Fruit fly (Drosophila melanogaster) whole organism, pupa: ENCODE measurements around the gene mael.
A peak's percentile ranks its signal among the peaks of the same experiment; 100 is the strongest.
"Not testable (repeated sequence)": the region's sequence is repeated elsewhere in the genome, so short reads cannot be mapped to it uniquely, and the experiment has no call there.

Experiments used
- CG10348 ChIP-seq: fragments of 200-800 bp; sonication (Bioruptor generic); IDR thresholded peaks from 2 replicates; pipeline ENCODE4 v1.3.6; 2022; ENCODE audit warnings: missing biosample characterization, missing genetic modification characterization
- CG12605 ChIP-seq: fragments of 200-800 bp; sonication (Bioruptor generic); IDR thresholded peaks from 2 replicates; pipeline ENCODE4 v1.3.6; 2022; ENCODE audit warnings: missing biosample characterization, missing genetic modification characterization
- CG13204 ChIP-seq: fragments of 200-800 bp; sonication (Bioruptor generic); optimal IDR thresholded peaks from 2 replicates; lab custom pipeline; 2018; ENCODE audit warnings: missing biosample characterization, mild to moderate bottlenecking, missing genetic modification characterization, moderate library complexity
- CG14655 ChIP-seq: fragments of 200-800 bp; sonication (Bioruptor generic); optimal IDR thresholded peaks from 3 replicates; lab custom pipeline; 2017; ENCODE audit warnings: mild to moderate bottlenecking, missing biosample characterization, missing genetic modification reagents, missing genetic modification characterization
- CG15710 ChIP-seq: fragments of 200-800 bp; sonication (Bioruptor generic); optimal IDR thresholded peaks from 2 replicates; lab custom pipeline; 2018; ENCODE audit warnings: missing biosample characterization, mild to moderate bottlenecking, missing genetic modification characterization, moderate library complexity
- CG17806 ChIP-seq: fragments of 200-800 bp; sonication (Bioruptor generic); optimal IDR thresholded peaks from 2 replicates; lab custom pipeline; 2018; ENCODE audit warnings: missing biosample characterization, mild to moderate bottlenecking, missing genetic modification characterization, moderate library complexity
- CG32121 ChIP-seq: fragments of 200-800 bp; sonication (Bioruptor generic); IDR thresholded peaks from 2 replicates; pipeline ENCODE4 v1.3.6; 2022; ENCODE audit warnings: missing biosample characterization, missing genetic modification characterization
- CG34367 ChIP-seq: fragments of 200-800 bp; sonication (Bioruptor generic); optimal IDR thresholded peaks from 2 replicates; lab custom pipeline; 2018; ENCODE audit warnings: missing biosample characterization, mild to moderate bottlenecking, missing genetic modification characterization
- CG4496 ChIP-seq: fragments of 200-800 bp; sonication (Bioruptor generic); IDR thresholded peaks from 3 replicates; pipeline ENCODE4 v1.3.6; 2022; ENCODE audit warnings: missing biosample characterization, missing genetic modification characterization
- CG8159 ChIP-seq: fragments of 200-800 bp; sonication (Bioruptor generic); optimal IDR thresholded peaks from 3 replicates; lab custom pipeline; 2018; ENCODE audit warnings: missing biosample characterization, mild to moderate bottlenecking, missing genetic modification characterization, moderate library complexity
- CG8301 ChIP-seq: fragments of 200-800 bp; sonication (Bioruptor generic); optimal IDR thresholded peaks from 2 replicates; lab custom pipeline; 2018; ENCODE audit warnings: missing biosample characterization, mild to moderate bottlenecking, missing genetic modification characterization
- CG9948 ChIP-seq: fragments of 200-800 bp; sonication (Bioruptor generic); optimal IDR thresholded peaks from 2 replicates; lab custom pipeline; 2018; ENCODE audit warnings: missing biosample characterization, mild to moderate bottlenecking, missing genetic modification characterization, moderate library complexity
- D1 ChIP-seq: fragments of 200-800 bp; sonication (Bioruptor generic); optimal IDR thresholded peaks from 2 replicates; lab custom pipeline; 2018; ENCODE audit warnings: missing biosample characterization, mild to moderate bottlenecking, missing genetic modification characterization, moderate library complexity
- EcR ChIP-seq: fragments of 200-800 bp; sonication (Bioruptor generic); optimal IDR thresholded peaks from 3 replicates; lab custom pipeline; 2019; ENCODE audit warnings: missing biosample characterization, missing genetic modification characterization, mild to moderate bottlenecking, moderate library complexity, missing genetic modification reagents
- Ets98B ChIP-seq: fragments of 200-800 bp; sonication (Bioruptor generic); IDR thresholded peaks from 2 replicates; pipeline ENCODE4 v1.3.6; 2022; ENCODE audit warnings: missing biosample characterization, missing genetic modification characterization
- Pif1A ChIP-seq: fragments of 200-800 bp; sonication (Bioruptor generic); optimal IDR thresholded peaks from 3 replicates; lab custom pipeline; 2016; ENCODE audit warnings: missing biosample characterization, missing genetic modification characterization
- Pif1B ChIP-seq: fragments of 200-800 bp; sonication (Bioruptor generic); optimal IDR thresholded peaks from 3 replicates; lab custom pipeline; 2016; ENCODE audit warnings: missing biosample characterization, missing genetic modification characterization
- Snoo ChIP-seq: fragments of 200-800 bp; sonication (Bioruptor generic); optimal IDR thresholded peaks from 3 replicates; lab custom pipeline; 2017; ENCODE audit warnings: missing biosample characterization, mild to moderate bottlenecking, missing genetic modification characterization, inconsistent platforms
- fd96Ca ChIP-seq: fragments of 200-800 bp; sonication (Bioruptor generic); IDR thresholded peaks from 3 replicates; pipeline ENCODE4 v1.3.6; 2022; ENCODE audit warnings: missing biosample characterization, missing genetic modification characterization
- gl ChIP-seq: fragments of 200-800 bp; sonication (Bioruptor generic); optimal IDR thresholded peaks from 2 replicates; lab custom pipeline; 2018; ENCODE audit warnings: missing biosample characterization, mild to moderate bottlenecking, missing genetic modification characterization
- rn ChIP-seq: fragments of 200-800 bp; sonication (Bioruptor generic); IDR thresholded peaks from 2 replicates; pipeline ENCODE4 v1.3.6; 2022; ENCODE audit warnings: missing biosample characterization, missing genetic modification characterization

The mael gene

dm6 chr3L:22695653-22696052 is 25.4 kb upstream of the mael start, which contains the start of gene CG14452:
TSS of gene CG14452 (plus strand) at chr3L:22695953.
- TF ChIP-seq CG8159 (no peak), Snoo (tag; lab: Kevin White, UChicago) (no peak), CG14655 (GFP tag; lab: Kevin White, UChicago) (no peak), Ets98B (no peak), Pif1B (GFP tag; lab: Kevin White, UChicago) (no peak), gl (no peak), CG13204 (GFP tag; lab: Kevin White, UChicago) (no peak), CG9948 (tag; lab: Kevin White, UChicago) (no peak), CG10348 (GFP tag; lab: Robert Waterston, UW) (no peak)

dm6 chr3L:22696930-22697329 is 24.1 kb upstream of the mael start, which contains the start of gene CG32453:
TSS of gene CG32453 (plus strand) at chr3L:22697230.
- TF ChIP-seq Pif1A (GFP tag; lab: Kevin White, UChicago); rn (GFP tag; lab: Robert Waterston, UW); CG8301 (tag; lab: Kevin White, UChicago): not testable (repeated sequence)
- TF ChIP-seq, all 21 proteins: peak for 0; not testable (repeated sequence) for 21

DNA sequence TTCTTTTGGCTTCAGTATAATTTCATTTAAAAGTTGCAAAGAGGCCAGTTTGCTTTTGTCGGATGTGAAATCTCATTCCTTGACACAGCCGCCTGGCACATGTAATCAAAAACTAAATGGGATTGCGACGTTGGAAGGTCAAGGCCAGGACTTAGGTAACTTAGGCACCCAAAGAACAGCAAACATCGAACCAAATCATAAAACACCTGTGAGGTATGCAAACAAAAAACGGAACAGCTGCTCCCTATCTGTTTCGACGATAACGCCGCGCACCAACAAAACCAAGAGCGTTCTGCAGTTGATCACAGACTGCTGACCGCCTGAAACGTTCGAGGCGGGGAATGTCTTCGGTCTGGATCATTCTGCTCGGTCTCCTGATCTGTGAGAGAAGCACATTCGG is 21.9 kb upstream of the mael start, which contains the start of gene CG45116:
TSS of gene CG45116 (plus strand) at position 301 of the 400 bp plus-strand sequence.
- no peak for TF ChIP-seq CG12605 (GFP tag; lab: Robert Waterston, UW)
- TF ChIP-seq CG8301 (tag; lab: Kevin White, UChicago): no peak
- no peak for TF ChIP-seq Snoo (tag; lab: Kevin White, UChicago)
- no peak for TF ChIP-seq Pif1B (GFP tag; lab: Kevin White, UChicago)
- no peak for TF ChIP-seq gl
- no peak for TF ChIP-seq Ets98B
- no peak for TF ChIP-seq CG14655 (GFP tag; lab: Kevin White, UChicago)
- no peak for TF ChIP-seq fd96Ca (GFP tag; lab: Robert Waterston, UW)

- TF ChIP-seq Pif1B (GFP tag; lab: Kevin White, UChicago) (no peak), CG4496 (no peak)
Measured at dm6 chr3L:22711855-22712254, 9.1 kb upstream of the mael start, which contains the start of gene CG11370. TSS of gene CG11370 (plus strand) at chr3L:22712155.

DNA sequence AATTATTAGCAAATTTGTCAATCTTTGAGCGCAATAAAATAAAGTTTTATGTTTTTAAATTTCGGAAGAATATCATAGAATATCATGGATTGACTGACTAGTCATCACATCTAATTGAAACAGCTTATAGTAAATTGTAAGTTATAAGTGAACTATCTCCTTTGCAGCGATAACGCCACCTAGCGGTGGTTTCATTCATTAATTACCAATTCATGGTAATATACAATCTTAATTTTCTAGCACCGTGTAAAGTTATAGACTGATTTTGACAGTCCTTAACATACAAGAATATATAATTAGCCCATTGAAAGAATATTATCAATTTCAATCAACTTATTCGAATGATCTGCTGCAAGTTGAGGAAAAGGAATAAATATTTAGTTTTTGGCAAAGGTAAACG is 7.4 kb upstream of the mael start:
- no peak for TF ChIP-seq D1 (tag; lab: Kevin White, UChicago)
- no peak for TF ChIP-seq CG8159
- TF ChIP-seq CG12605 (GFP tag; lab: Robert Waterston, UW): no peak
- TF ChIP-seq CG10348 (GFP tag; lab: Robert Waterston, UW): no peak
- TF ChIP-seq CG8301 (tag; lab: Kevin White, UChicago): no peak
- no peak for TF ChIP-seq Snoo (tag; lab: Kevin White, UChicago)
- no peak for TF ChIP-seq CG9948 (tag; lab: Kevin White, UChicago)
- no peak for TF ChIP-seq CG32121 (GFP tag; lab: Robert Waterston, UW)
- no peak for TF ChIP-seq rn (GFP tag; lab: Robert Waterston, UW)
- no peak for TF ChIP-seq EcR (GFP tag; lab: Kevin White, UChicago)
- TF ChIP-seq Ets98B: no peak

DNA sequence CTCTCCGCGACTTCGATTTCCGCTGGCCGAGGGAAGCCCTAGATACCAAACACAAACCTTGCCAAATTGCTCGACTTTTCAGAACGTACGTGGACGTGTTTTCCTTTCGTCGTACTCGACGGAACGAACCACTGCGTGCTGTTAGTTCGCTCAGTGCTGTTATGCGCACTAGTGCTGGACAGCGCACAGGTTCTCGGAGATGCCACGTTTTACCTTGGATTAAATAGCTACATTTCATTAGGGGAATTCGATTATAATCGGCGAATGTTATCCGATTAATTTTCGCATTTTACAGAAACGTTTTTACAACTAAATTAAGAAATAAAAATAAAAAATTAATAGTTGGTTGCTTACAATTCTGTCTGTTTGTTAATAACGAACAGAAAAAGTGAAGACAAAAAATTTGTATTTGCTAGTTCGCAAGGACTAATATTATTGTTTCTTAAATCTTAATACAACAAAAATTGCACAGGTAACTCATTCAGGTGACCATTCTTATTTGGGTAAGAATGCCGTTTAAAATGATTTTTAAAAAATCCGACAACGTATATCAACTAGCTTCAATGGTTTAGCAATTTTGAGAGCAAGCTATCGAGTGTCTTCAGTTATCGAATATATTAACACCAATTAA is 3.8 kb upstream of the mael start, which contains the start of the genes ArfGAP3 and CG32452:
TSS of gene ArfGAP3 (minus strand) at position 441 of the 631 bp plus-strand sequence.
TSS of gene CG32452 (plus strand) at position 592 of the 631 bp plus-strand sequence.
- TF ChIP-seq CG32121 (GFP tag; lab: Robert Waterston, UW) (peak; percentile 78), CG8159 (peak; percentile 62), Snoo (tag; lab: Kevin White, UChicago) (no peak), Pif1B (GFP tag; lab: Kevin White, UChicago) (peak; percentile 33), CG15710 (tag; lab: Kevin White, UChicago) (peak; percentile 63), CG9948 (tag; lab: Kevin White, UChicago) (peak; percentile 56), Ets98B (peak; percentile 77), CG14655 (GFP tag; lab: Kevin White, UChicago) (no peak), rn (GFP tag; lab: Robert Waterston, UW) (peak; percentile 50; the same call in 1 of the 2 replicates), CG17806 (tag; lab: Kevin White, UChicago) (peak; percentile 61), fd96Ca (GFP tag; lab: Robert Waterston, UW) (no peak), CG4496 (peak; percentile 74), CG34367 (tag; lab: Kevin White, UChicago) (peak; percentile 37)

dm6 chr3L:22721991-22722390 is 988 bp downstream of the mael start, which contains the start of gene CG14451:
TSS of gene CG14451 (minus strand) at chr3L:22722091.
- no peak for TF ChIP-seq fd96Ca (GFP tag; lab: Robert Waterston, UW)
- TF ChIP-seq CG10348 (GFP tag; lab: Robert Waterston, UW): no peak
- no peak for TF ChIP-seq Pif1B (GFP tag; lab: Kevin White, UChicago)
- no peak for TF ChIP-seq CG9948 (tag; lab: Kevin White, UChicago)
- no peak for TF ChIP-seq rn (GFP tag; lab: Robert Waterston, UW)
- no peak for TF ChIP-seq CG32121 (GFP tag; lab: Robert Waterston, UW)
- no peak for TF ChIP-seq Snoo (tag; lab: Kevin White, UChicago)
- no peak for TF ChIP-seq CG8301 (tag; lab: Kevin White, UChicago)
- TF ChIP-seq Ets98B: no peak
- TF ChIP-seq CG13204 (GFP tag; lab: Kevin White, UChicago): no peak
- no peak for TF ChIP-seq gl
- TF ChIP-seq CG15710 (tag; lab: Kevin White, UChicago): no peak
- TF ChIP-seq EcR (GFP tag; lab: Kevin White, UChicago): no peak
- no peak for TF ChIP-seq Pif1A (GFP tag; lab: Kevin White, UChicago)
- TF ChIP-seq CG14655 (GFP tag; lab: Kevin White, UChicago): no peak
- no peak for TF ChIP-seq D1 (tag; lab: Kevin White, UChicago)
- TF ChIP-seq CG8159: no peak
